Worm (Caenorhabditis elegans): ENCODE data around the gene C01B10.9.

Gene C01B10.9

DNA sequence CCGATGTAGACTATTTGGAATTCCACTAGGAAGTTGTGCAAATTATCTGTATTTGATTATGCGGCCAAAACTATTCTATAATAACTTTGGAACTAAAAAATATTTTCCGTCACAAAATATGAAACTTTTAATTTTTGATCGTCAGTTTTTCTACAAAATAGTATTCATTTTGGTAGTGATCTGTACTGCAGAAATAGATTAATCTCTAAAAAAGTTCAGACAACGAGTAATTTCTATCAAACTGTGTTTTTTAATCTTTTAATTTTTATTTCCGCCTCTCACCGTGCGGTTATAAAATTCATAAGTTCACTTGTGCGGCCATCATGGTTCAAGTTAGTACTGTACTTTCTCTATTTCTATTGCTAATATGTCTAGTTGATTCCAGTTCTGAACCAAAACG, 6.2 kb downstream of the C01B10.9 start, which contains the start of gene C01B10.7:
TSS of gene C01B10.7 (plus strand) at position 301 of the 400 bp plus-strand sequence.
- TF ChIP-seq nfya-1 (tag; optimal IDR thresholded peaks at IDR 0.05) (no peak), ceh-45 (GFP tag; IDR thresholded peaks at IDR 0.05) (no peak), ceh-14 (tag; optimal IDR thresholded peaks at IDR 0.05) (no peak), ceh-48 (tag; optimal IDR thresholded peaks at IDR 0.05) (no peak), tbx-2 (tag; optimal IDR thresholded peaks at IDR 0.05) (no peak), zip-5 (tag; optimal IDR thresholded peaks at IDR 0.05) (no peak), hlh-13 (GFP tag; optimal IDR thresholded peaks at IDR 0.05) (no peak), che-1 (tag; optimal IDR thresholded peaks at IDR 0.05) (no peak)

DNA sequence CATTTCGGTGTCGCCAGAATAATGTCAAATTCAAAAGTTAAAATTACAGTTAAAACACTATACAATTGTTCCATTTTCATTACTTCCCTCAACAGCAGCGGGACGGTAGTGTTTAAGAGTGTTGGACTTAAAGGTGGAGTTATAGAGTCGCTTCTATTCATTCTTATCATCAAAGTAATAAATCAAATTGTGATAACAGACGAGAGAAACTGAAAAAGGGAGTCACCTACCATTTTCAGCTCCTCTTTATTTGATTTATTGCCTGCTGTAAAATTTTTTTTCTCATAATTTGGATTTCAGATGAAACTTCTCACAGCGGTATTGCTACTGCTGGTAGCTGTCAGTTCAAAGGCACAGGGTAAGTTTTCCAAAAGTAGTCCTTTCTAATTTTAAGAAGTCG, 7.9 kb downstream of the C01B10.9 start, which contains the start of gene C01B10.6:
TSS of gene C01B10.6 (plus strand) at position 301 of the 400 bp plus-strand sequence.
- no peak for TF ChIP-seq ceh-22 (tag; optimal IDR thresholded peaks at IDR 0.05)
- no peak for TF ChIP-seq ceh-24 (tag; optimal IDR thresholded peaks at IDR 0.05)
- no peak for TF ChIP-seq syd-9 (tag; optimal IDR thresholded peaks at IDR 0.05)
- TF ChIP-seq fkh-10 (GFP tag; optimal IDR thresholded peaks at IDR 0.05): no peak
- no peak for TF ChIP-seq ahr-1 (tag; optimal IDR thresholded peaks at IDR 0.05)

DNA sequence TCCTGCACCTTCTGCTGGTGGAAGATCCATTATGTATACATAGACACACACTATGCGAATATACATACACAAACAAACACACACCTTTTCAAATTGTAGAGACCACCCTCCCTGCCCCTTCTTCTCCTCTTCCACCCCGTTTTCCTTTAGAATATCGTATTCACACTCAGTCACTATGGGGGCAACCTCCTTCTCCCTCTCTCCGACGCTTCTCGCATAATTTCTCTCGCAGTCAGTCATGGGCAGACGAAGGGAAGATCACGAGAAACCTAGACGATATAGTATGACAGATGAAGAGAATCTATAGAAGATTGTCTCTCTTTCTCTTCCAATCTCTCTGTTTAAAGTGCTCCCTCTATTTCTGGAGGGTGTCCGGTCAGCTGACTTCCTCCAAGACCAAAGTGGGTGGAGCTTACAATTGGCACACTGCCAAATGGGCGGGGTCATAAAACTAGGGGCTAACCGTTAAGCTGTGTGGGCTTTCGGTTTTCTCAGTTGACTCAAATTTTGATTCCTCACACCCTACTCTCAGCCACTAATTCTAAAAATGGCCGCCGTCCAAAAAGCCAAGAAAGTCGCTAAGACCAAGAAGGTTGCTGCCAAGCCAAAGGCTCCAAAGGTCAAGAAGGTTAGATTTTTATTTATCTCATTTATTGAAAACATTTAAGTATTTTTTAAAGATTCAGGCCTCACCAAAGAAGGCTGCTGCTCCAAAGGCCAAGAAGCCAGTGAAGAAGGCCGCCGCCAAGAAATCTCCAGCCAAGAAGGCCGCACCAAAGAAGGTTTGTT, 14.0 kb downstream of the C01B10.9 start, which contains the start of gene hil-7:
TSS of gene hil-7 (plus strand) at position 446 of the 789 bp plus-strand sequence.
- TF ChIP-seq pha-4 (tag; optimal IDR thresholded peaks at IDR 0.05) (no peak), hlh-13 (GFP tag; optimal IDR thresholded peaks at IDR 0.05) (no peak), eyg-1 (tag; optimal IDR thresholded peaks at IDR 0.05) (peak; percentile 81), pax-1 (tag; optimal IDR thresholded peaks at IDR 0.05) (peak; percentile 9), odd-2 (tag; optimal IDR thresholded peaks at IDR 0.05) (no peak), madf-2 (tag; optimal IDR thresholded peaks at IDR 0.05) (peak; percentile 56), nhr-232 (tag; optimal IDR thresholded peaks at IDR 0.05) (peak; percentile 11), fax-1 (tag; optimal IDR thresholded peaks at IDR 0.05) (no peak), sox-2 (GFP tag; IDR thresholded peaks at IDR 0.05) (peak; percentile 46; the same call in 1 of the 2 replicates), ref-2 (tag; optimal IDR thresholded peaks at IDR 0.05) (peak; percentile 61), ceh-31 (tag; optimal IDR thresholded peaks at IDR 0.05) (peak; percentile 96), unc-86 (tag; optimal IDR thresholded peaks at IDR 0.05) (peak; percentile 47), dve-1 (tag; optimal IDR thresholded peaks at IDR 0.05) (peak; percentile 51), gmeb-2 (tag; optimal IDR thresholded peaks at IDR 0.05) (no peak), ama-1 (optimal IDR thresholded peaks at IDR 0.05) (peak; percentile 94), ceh-30 (tag; optimal IDR thresholded peaks at IDR 0.05) (peak; percentile 66), dmd-4 (tag; optimal IDR thresholded peaks at IDR 0.05; ENCODE audit: borderline replicate concordance) (peak; percentile 25), C08G9.2 (tag; optimal IDR thresholded peaks at IDR 0.05) (no peak), lim-6 (tag; optimal IDR thresholded peaks at IDR 0.05) (peak; percentile 42), ceh-24 (tag; optimal IDR thresholded peaks at IDR 0.05) (no peak), ztf-16 (tag; optimal IDR thresholded peaks at IDR 0.05) (peak; percentile 34), K02D7.2 (tag; optimal IDR thresholded peaks at IDR 0.05) (no peak), pag-3 (tag; optimal IDR thresholded peaks at IDR 0.05; ENCODE audit: borderline replicate concordance) (no peak), T23F11.4 (GFP tag; optimal IDR thresholded peaks at IDR 0.05) (no peak), elt-4 (tag; optimal IDR thresholded peaks at IDR 0.05) (no peak), hlh-8 (tag; optimal IDR thresholded peaks at IDR 0.05) (peak; percentile 17), tbx-7 (tag; optimal IDR thresholded peaks at IDR 0.05) (no peak), ceh-9 (tag; optimal IDR thresholded peaks at IDR 0.05) (no peak), hlh-6 (tag; optimal IDR thresholded peaks at IDR 0.05) (peak; percentile 68), npax-4 (tag; optimal IDR thresholded peaks at IDR 0.05) (no peak), ceh-14 (tag; optimal IDR thresholded peaks at IDR 0.05) (no peak), sdc-2 (tag; optimal IDR thresholded peaks at IDR 0.05) (peak; percentile 78), nfya-1 (tag; optimal IDR thresholded peaks at IDR 0.05) (peak; percentile 94), ceh-6 (GFP tag; optimal IDR thresholded peaks at IDR 0.05) (peak; percentile 58), ceh-18 (tag; optimal IDR thresholded peaks at IDR 0.05) (peak; percentile 87), ceh-2 (tag; optimal IDR thresholded peaks at IDR 0.05) (peak; percentile 63), lin-11 (tag; optimal IDR thresholded peaks at IDR 0.05) (no peak), mec-3 (tag; optimal IDR thresholded peaks at IDR 0.05; ENCODE audit: borderline replicate concordance) (no peak), hlh-15 (tag; optimal IDR thresholded peaks at IDR 0.05) (no peak), ceh-22 (tag; optimal IDR thresholded peaks at IDR 0.05) (peak; percentile 82), syd-9 (tag; optimal IDR thresholded peaks at IDR 0.05) (peak; percentile 59)

All from whole organism, late embryonic.